Worm (Caenorhabditis elegans) whole organism, young adult: ENCODE measurements around the gene msp-50.

ENCODE experiments used
- B0019.2 ChIP-seq: fragments of 200-800 bp; sonication (Bioruptor generic); conservative IDR thresholded peaks from 2 replicates; pipeline ENCODE4 v1.3.6; 2022; ENCODE audit warnings: missing genetic modification reagents, missing genetic modification characterization, missing compliant biosample characterization
- F10E7.11 ChIP-seq: sonication (generic microtip); optimal IDR thresholded peaks from 2 replicates; lab custom pipeline; 2017; ENCODE audit warnings: mild to moderate bottlenecking, missing genetic modification characterization, moderate library complexity, missing compliant biosample characterization
- F23B12.7 ChIP-seq: sonication (generic microtip); optimal IDR thresholded peaks from 2 replicates; lab custom pipeline; 2017; ENCODE audit warnings: missing genetic modification characterization, mild to moderate bottlenecking, missing compliant biosample characterization, antibody characterized with exemption, moderate library complexity; ENCODE audit not compliant: insufficient read depth
- F33H1.4 ChIP-seq: fragments of 200-800 bp; sonication (Bioruptor generic); IDR thresholded peaks from 2 replicates; pipeline ENCODE4 v1.3.6; 2022; ENCODE audit warnings: missing genetic modification reagents, missing genetic modification characterization, missing compliant biosample characterization
- F49E8.2 ChIP-seq: sonication (generic microtip); optimal IDR thresholded peaks from 3 replicates; lab custom pipeline; 2017; ENCODE audit warnings: missing genetic modification characterization, mild to moderate bottlenecking, missing compliant biosample characterization, antibody characterized with exemption, moderate library complexity; ENCODE audit not compliant: insufficient read depth
- F57C9.4 ChIP-seq: sonication (generic microtip); optimal IDR thresholded peaks from 2 replicates; lab custom pipeline; 2017; ENCODE audit warnings: mild to moderate bottlenecking, missing genetic modification characterization, missing compliant biosample characterization
- K12H6.12 ChIP-seq: fragments of 200-800 bp; sonication (Bioruptor generic); optimal IDR thresholded peaks from 2 replicates; lab custom pipeline; 2018; ENCODE audit warnings: mild to moderate bottlenecking, missing genetic modification characterization, missing compliant biosample characterization
- T07F8.4 ChIP-seq: sonication (generic microtip); optimal IDR thresholded peaks from 2 replicates; lab custom pipeline; 2016; ENCODE audit warnings: mild to moderate bottlenecking, missing genetic modification characterization, moderate library complexity, missing compliant biosample characterization
- T26A5.8 ChIP-seq: sonication (generic microtip); optimal IDR thresholded peaks from 2 replicates; lab custom pipeline; 2016; ENCODE audit warnings: missing genetic modification characterization, missing compliant biosample characterization
- Y53F4B.3 ChIP-seq: fragments of 200-800 bp; sonication (Bioruptor generic); IDR thresholded peaks from 2 replicates; pipeline ENCODE4 v1.3.6; 2022; ENCODE audit warnings: missing genetic modification reagents, missing genetic modification characterization, missing compliant biosample characterization
- Y79H2A.3 ChIP-seq: fragments of 200-800 bp; sonication (Bioruptor generic); conservative IDR thresholded peaks from 2 replicates; pipeline ENCODE4 v1.3.6; 2022; ENCODE audit warnings: missing genetic modification reagents, missing genetic modification characterization, missing compliant biosample characterization
- ama-1 ChIP-seq, 3 experiments: fragments of 150-350 bp in 1 of 3; sonication (generic microtip) in 2 of 3; optimal IDR thresholded peaks; 2 replicates each; lab custom pipeline; 2014 to 2018; ENCODE audit warnings: missing biosample characterization in 2 of 3, missing genetic modification characterization in 2 of 3, missing genetic modification reagents in 2 of 3
- aptf-2 ChIP-seq: fragments of 200-800 bp; sonication (Bioruptor generic); conservative IDR thresholded peaks from 2 replicates; pipeline ENCODE4 v1.3.6; 2022; ENCODE audit warnings: missing genetic modification reagents, missing genetic modification characterization, missing compliant biosample characterization
- aptf-3 ChIP-seq: fragments of 200-800 bp; sonication (Bioruptor generic); IDR thresholded peaks from 2 replicates; pipeline ENCODE4 v1.3.6; 2022; ENCODE audit warnings: missing genetic modification characterization, missing compliant biosample characterization
- athp-1 ChIP-seq: sonication (generic microtip); optimal IDR thresholded peaks from 2 replicates; lab custom pipeline; 2017; ENCODE audit warnings: mild to moderate bottlenecking, missing genetic modification characterization, missing compliant biosample characterization
- attf-3 ChIP-seq: fragments of 200-800 bp; sonication (Bioruptor generic); conservative IDR thresholded peaks from 2 replicates; pipeline ENCODE4 v1.3.6; 2022; ENCODE audit warnings: missing genetic modification reagents, missing genetic modification characterization, missing compliant biosample characterization
- bed-1 ChIP-seq: fragments of 200-800 bp; sonication (Bioruptor generic); IDR thresholded peaks from 2 replicates; pipeline ENCODE4 v1.3.6; 2022; ENCODE audit warnings: missing genetic modification reagents, missing genetic modification characterization, missing compliant biosample characterization
- ceh-100 ChIP-seq: fragments of 200-800 bp; sonication (Bioruptor generic); IDR thresholded peaks from 2 replicates; pipeline ENCODE4 v1.3.6; 2022; ENCODE audit warnings: missing genetic modification reagents, missing genetic modification characterization, missing compliant biosample characterization
- ceh-40 ChIP-seq: fragments of 200-800 bp; sonication (Bioruptor generic); IDR thresholded peaks from 2 replicates; pipeline ENCODE4 v1.3.6; 2022; ENCODE audit warnings: missing genetic modification characterization, missing compliant biosample characterization
- ceh-79 ChIP-seq: sonication (generic microtip); optimal IDR thresholded peaks from 2 replicates; lab custom pipeline; 2017; ENCODE audit warnings: mild to moderate bottlenecking, missing genetic modification characterization, missing compliant biosample characterization
- die-1 ChIP-seq: sonication (generic microtip); optimal IDR thresholded peaks from 2 replicates; lab custom pipeline; 2016; ENCODE audit warnings: missing genotype, mild to moderate bottlenecking, missing genetic modification characterization, missing compliant biosample characterization
- dpl-1 ChIP-seq: fragments of 150-350 bp; optimal IDR thresholded peaks from 2 replicates; lab custom pipeline; 2014; ENCODE audit warnings: missing biosample characterization, missing genetic modification reagents, missing genetic modification characterization
- efl-1 ChIP-seq: fragments of 150-350 bp; optimal IDR thresholded peaks from 2 replicates; lab custom pipeline; 2014; ENCODE audit warnings: missing biosample characterization, missing genetic modification reagents, missing genetic modification characterization
- ets-4 ChIP-seq: fragments of 200-800 bp; sonication (Bioruptor generic); optimal IDR thresholded peaks from 2 replicates; lab custom pipeline; 2018; ENCODE audit warnings: mild to moderate bottlenecking, missing genetic modification characterization, missing compliant biosample characterization
- fkh-3 ChIP-seq: sonication (generic microtip); optimal IDR thresholded peaks from 2 replicates; lab custom pipeline; 2016; ENCODE audit warnings: mild to moderate bottlenecking, missing genetic modification characterization, missing compliant biosample characterization
- him-1 ChIP-seq: sonication (generic microtip); optimal IDR thresholded peaks from 2 replicates; lab custom pipeline; 2016; ENCODE audit warnings: missing genotype, missing genetic modification reagents, missing genetic modification characterization, missing compliant biosample characterization
- hlh-12 ChIP-seq: sonication (generic microtip); optimal IDR thresholded peaks from 2 replicates; lab custom pipeline; 2016; ENCODE audit warnings: missing genetic modification characterization, missing compliant biosample characterization
- hmg-20 ChIP-seq: fragments of 200-800 bp; sonication (Bioruptor generic); IDR thresholded peaks from 2 replicates; pipeline ENCODE4 v1.3.6; 2022; ENCODE audit warnings: missing genetic modification reagents, missing genetic modification characterization, missing compliant biosample characterization
- hrde-1 ChIP-seq: sonication (generic microtip); optimal IDR thresholded peaks from 2 replicates; lab custom pipeline; 2016; ENCODE audit warnings: missing genetic modification characterization, mild to moderate bottlenecking, missing compliant biosample characterization, moderate library complexity, missing genotype, missing genetic modification reagents, borderline replicate concordance
- hsf-1 ChIP-seq: fragments of 200-800 bp; sonication (Bioruptor generic); IDR thresholded peaks from 2 replicates; pipeline ENCODE4 v1.3.6; 2022; ENCODE audit warnings: missing genetic modification reagents, missing genetic modification characterization, missing compliant biosample characterization
- let-526 ChIP-seq: fragments of 200-800 bp; sonication (Bioruptor generic); IDR thresholded peaks from 2 replicates; pipeline ENCODE4 v1.3.6; 2022; ENCODE audit warnings: missing genetic modification reagents, missing genetic modification characterization, missing compliant biosample characterization
- lin-26 ChIP-seq: fragments of 200-800 bp; sonication (Bioruptor generic); IDR thresholded peaks from 2 replicates; pipeline ENCODE4 v1.3.6; 2022; ENCODE audit warnings: missing genetic modification reagents, missing genetic modification characterization, missing compliant biosample characterization
- lin-54 ChIP-seq: fragments of 200-800 bp; sonication (Bioruptor generic); optimal IDR thresholded peaks from 2 replicates; lab custom pipeline; 2018; ENCODE audit warnings: mild to moderate bottlenecking, missing genetic modification characterization, missing compliant biosample characterization
- lir-1 ChIP-seq: fragments of 200-800 bp; sonication (Bioruptor generic); conservative IDR thresholded peaks from 2 replicates; pipeline ENCODE4 v1.3.6; 2022; ENCODE audit warnings: missing genetic modification reagents, missing genetic modification characterization, missing compliant biosample characterization
- madf-10 ChIP-seq: sonication (generic microtip); optimal IDR thresholded peaks from 2 replicates; lab custom pipeline; 2016; ENCODE audit warnings: mild to moderate bottlenecking, missing genetic modification characterization, missing compliant biosample characterization
- mel-28 ChIP-seq: sonication (generic microtip); optimal IDR thresholded peaks from 2 replicates; lab custom pipeline; 2016; ENCODE audit warnings: borderline replicate concordance, mild to moderate bottlenecking, missing genetic modification characterization, missing compliant biosample characterization
- mes-4 ChIP-seq: sonication (generic microtip); optimal IDR thresholded peaks from 2 replicates; lab custom pipeline; 2016; ENCODE audit warnings: missing genotype, missing genetic modification characterization, missing compliant biosample characterization
- nfya-1 ChIP-seq: sonication (generic microtip); optimal IDR thresholded peaks from 2 replicates; lab custom pipeline; 2017; ENCODE audit warnings: antibody characterized with exemption, missing compliant biosample characterization, missing genetic modification characterization, borderline replicate concordance; ENCODE audit not compliant: insufficient read depth
- nfya-2 ChIP-seq: fragments of 200-800 bp; sonication (Bioruptor generic); IDR thresholded peaks from 2 replicates; pipeline ENCODE4 v1.3.6; 2022; ENCODE audit warnings: missing genetic modification reagents, missing genetic modification characterization, missing compliant biosample characterization
- nhr-179 ChIP-seq: sonication (generic microtip); optimal IDR thresholded peaks from 2 replicates; lab custom pipeline; 2016; ENCODE audit warnings: mild to moderate bottlenecking, missing genetic modification characterization, missing compliant biosample characterization
- nhr-27 ChIP-seq: fragments of 200-800 bp; sonication (Bioruptor generic); optimal IDR thresholded peaks from 2 replicates; lab custom pipeline; 2018; ENCODE audit warnings: mild to moderate bottlenecking, missing genetic modification characterization, moderate library complexity, missing compliant biosample characterization
- pbrm-1 ChIP-seq: fragments of 200-800 bp; sonication (Bioruptor generic); IDR thresholded peaks from 2 replicates; pipeline ENCODE4 v1.3.6; 2022; ENCODE audit warnings: missing genetic modification reagents, missing genetic modification characterization, missing compliant biosample characterization
- rec-8 ChIP-seq, 2 experiments: sonication (generic microtip); optimal IDR thresholded peaks; 2 replicates each; lab custom pipeline; 2016; ENCODE audit warnings: mild to moderate bottlenecking in 2 of 2, missing genetic modification characterization in 2 of 2, missing genetic modification reagents in 2 of 2, missing genotype in 2 of 2, missing biosample characterization in 1 of 2, missing compliant biosample characterization in 1 of 2, moderate library complexity in 1 of 2
- sdz-38 ChIP-seq: sonication (generic microtip); optimal IDR thresholded peaks from 2 replicates; lab custom pipeline; 2016; ENCODE audit warnings: missing genotype, missing genetic modification characterization, missing compliant biosample characterization
- snpc-1.3 ChIP-seq: sonication (generic microtip); optimal IDR thresholded peaks from 2 replicates; lab custom pipeline; 2017; ENCODE audit warnings: missing genetic modification characterization, mild to moderate bottlenecking, missing compliant biosample characterization, antibody characterized with exemption, moderate library complexity, missing genotype, missing genetic modification reagents; ENCODE audit not compliant: insufficient read depth
- somi-1 ChIP-seq: fragments of 200-800 bp; sonication (Bioruptor generic); optimal IDR thresholded peaks from 2 replicates; lab custom pipeline; 2018; ENCODE audit warnings: mild to moderate bottlenecking, missing genetic modification characterization, missing compliant biosample characterization
- unc-130 ChIP-seq: sonication (generic microtip); optimal IDR thresholded peaks from 2 replicates; lab custom pipeline; 2016; ENCODE audit warnings: missing genetic modification reagents, missing genetic modification characterization, missing compliant biosample characterization
- ztf-26 ChIP-seq: sonication (generic microtip); optimal IDR thresholded peaks from 2 replicates; lab custom pipeline; 2017; ENCODE audit warnings: missing genetic modification characterization, missing compliant biosample characterization
- ztf-6 ChIP-seq: fragments of 200-800 bp; sonication (Bioruptor generic); IDR thresholded peaks from 2 replicates; pipeline ENCODE4 v1.3.6; 2022; ENCODE audit warnings: missing genetic modification reagents, missing genetic modification characterization, missing compliant biosample characterization

Gene msp-50

DNA sequence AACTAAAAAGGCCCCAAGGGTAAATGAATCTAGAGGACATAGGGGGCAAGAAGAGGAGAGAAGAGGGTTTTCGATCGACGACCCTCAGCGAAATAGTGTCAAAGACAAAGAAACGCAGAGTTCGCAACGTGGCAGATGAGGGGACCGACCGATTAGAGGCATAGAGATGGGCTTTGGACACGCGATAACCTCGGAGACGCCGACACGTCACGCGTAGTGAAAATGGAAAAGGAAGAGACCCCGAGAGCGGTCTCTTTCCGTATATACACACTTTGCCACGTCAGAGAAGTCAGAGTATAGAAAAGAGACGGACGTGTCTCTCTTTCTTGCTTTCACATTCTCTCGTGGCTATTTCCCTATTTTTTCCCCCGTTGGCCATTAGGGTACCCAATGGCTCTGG, 18.1 kb upstream of the msp-50 start (continued):
- TF ChIP-seq rec-8 (tag; optimal IDR thresholded peaks at IDR 0.05; lab: Kevin White, UChicago) (no peak), ztf-6 (GFP tag; lab: Robert Waterston, UW) (no peak), athp-1 (tag; lab: Kevin White, UChicago) (no peak), F10E7.11 (no peak), hmg-20 (no peak), mel-28 (tag; lab: Kevin White, UChicago) (no peak), ets-4 (GFP tag; lab: Kevin White, UChicago) (no peak), pbrm-1 (GFP tag; lab: Robert Waterston, UW) (0 out of 2 replicates have a peak, but pooled peaks have one; percentile 34), T07F8.4 (tag; lab: Kevin White, UChicago) (no peak), lin-26 (peak; percentile 58; the same call in 1 of the 2 replicates), attf-3 (GFP tag; lab: Robert Waterston, UW) (no peak), T26A5.8 (tag; lab: Kevin White, UChicago) (no peak), nhr-179 (tag; lab: Kevin White, UChicago) (no peak), ceh-100 (GFP tag; lab: Robert Waterston, UW) (no peak), Y53F4B.3 (no peak), fkh-3 (no peak), let-526 (GFP tag; lab: Robert Waterston, UW) (no peak), sdz-38 (tag; lab: Kevin White, UChicago) (no peak), hlh-12 (tag; lab: Kevin White, UChicago) (no peak), hrde-1 (no peak), lin-54 (GFP tag; lab: Kevin White, UChicago) (peak; percentile 2), hsf-1 (0 out of 2 replicates have a peak, but pooled peaks have one; percentile 15), F57C9.4 (no peak), somi-1 (GFP tag; lab: Kevin White, UChicago) (peak; percentile 64), B0019.2 (GFP tag; lab: Robert Waterston, UW) (no peak), K12H6.12 (tag; lab: Kevin White, UChicago) (peak; percentile 51), aptf-2 (no peak), mes-4 (tag; lab: Kevin White, UChicago) (no peak), lir-1 (GFP tag; lab: Robert Waterston, UW) (0 out of 2 replicates have a peak, but pooled peaks have one; percentile 29), die-1 (peak; percentile 46), ama-1 (optimal IDR thresholded peaks at IDR 0.05; lab: Kevin White, UChicago) (no peak), ama-1 (GFP tag; optimal IDR thresholded peaks at IDR 0.05; lab: Kevin White, UChicago) (no peak), unc-130 (GFP tag; lab: Kevin White, UChicago) (no peak), ceh-40 (no peak), F49E8.2 (tag; lab: Kevin White, UChicago) (no peak), bed-1 (GFP tag; lab: Robert Waterston, UW) (no peak), dpl-1 (GFP tag; lab: Kevin White, UChicago) (no peak), nhr-27 (tag; lab: Kevin White, UChicago) (no peak), F23B12.7 (tag; lab: Kevin White, UChicago) (no peak), Y79H2A.3 (GFP tag; lab: Robert Waterston, UW) (no peak), ceh-79 (tag; lab: Kevin White, UChicago) (no peak), efl-1 (GFP tag; lab: Kevin White, UChicago) (no peak), snpc-1.3 (tag; lab: Kevin White, UChicago) (no peak), nfya-1 (no peak), nfya-2 (no peak), ztf-26 (tag; lab: Kevin White, UChicago) (peak; percentile 27), F33H1.4 (GFP tag; lab: Robert Waterston, UW) (no peak), aptf-3 (GFP tag; lab: Robert Waterston, UW) (no peak), him-1 (tag; lab: Kevin White, UChicago) (no peak), madf-10 (peak; percentile 61)
